Worm (Caenorhabditis elegans): ENCODE results near the gene C31G12.4.

DNA sequence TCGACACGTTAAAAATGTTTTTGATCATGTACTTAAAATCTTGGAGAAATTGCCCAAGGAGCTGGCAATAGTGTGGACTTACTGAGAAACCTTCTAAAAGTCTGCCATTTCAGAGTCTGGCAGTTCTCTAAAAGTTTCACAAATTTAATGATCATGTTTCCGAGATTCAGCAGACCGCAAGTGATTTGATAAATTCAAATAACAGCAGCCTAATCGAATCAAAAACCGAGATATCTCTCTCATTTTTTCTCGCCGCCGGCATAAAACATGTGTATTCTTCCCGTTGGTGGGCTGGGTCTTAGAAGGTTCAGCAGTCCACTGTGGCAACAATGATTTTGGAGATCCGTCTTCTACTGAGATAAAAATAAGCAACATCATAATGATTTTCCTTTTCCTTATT, 10.6 kb upstream of the C31G12.4 start, which contains the start of gene clec-246:
- TF ChIP-seq ama-1 (optimal IDR thresholded peaks at IDR 0.05) (no peak), tra-4 (tag; optimal IDR thresholded peaks at IDR 0.05) (no peak), flt-1 (GFP tag; IDR thresholded peaks at IDR 0.05) (no peak), ceh-13 (GFP tag; optimal IDR thresholded peaks at IDR 0.05) (no peak), B0310.2 (tag; optimal IDR thresholded peaks at IDR 0.05) (no peak), aly-1 (tag; optimal IDR thresholded peaks at IDR 0.05) (no peak), hnd-1 (tag; optimal IDR thresholded peaks at IDR 0.05) (no peak), F13C5.2 (tag; optimal IDR thresholded peaks at IDR 0.05) (no peak), pes-1 (GFP tag; IDR thresholded peaks at IDR 0.05) (no peak), tbx-37 (GFP tag; conservative IDR thresholded peaks at IDR 0.05) (no peak)
